Worm (Caenorhabditis elegans) whole organism, L2 larva: ENCODE measurements around the gene enol-1.

Source experiments
- Y55F3AM.14 ChIP-seq: fragments of 200-800 bp; sonication (Bioruptor generic); optimal IDR thresholded peaks from 2 replicates; lab custom pipeline; 2018; ENCODE audit warnings: mild to moderate bottlenecking, missing genetic modification characterization, missing compliant biosample characterization
- alr-1 ChIP-seq: fragments of 150-350 bp; optimal IDR thresholded peaks from 2 replicates; lab custom pipeline; 2014; ENCODE audit warnings: missing biosample characterization, missing genetic modification characterization
- ceh-16 ChIP-seq: fragments of 150-350 bp; optimal IDR thresholded peaks from 2 replicates; lab custom pipeline; 2014; ENCODE audit warnings: missing biosample characterization, missing genetic modification characterization
- elt-3 ChIP-seq: sonication (generic microtip); optimal IDR thresholded peaks from 2 replicates; lab custom pipeline; 2017; ENCODE audit warnings: missing biosample characterization, missing genetic modification characterization
- lsy-2 ChIP-seq, 2 experiments: fragments of 150-350 bp in 1 of 2; sonication (generic microtip) in 1 of 2; optimal IDR thresholded peaks; 2 replicates each; lab custom pipeline; 2014 to 2017; ENCODE audit warnings: missing biosample characterization in 2 of 2, missing genetic modification characterization in 2 of 2
- nhr-11 ChIP-seq: fragments of 150-350 bp; optimal IDR thresholded peaks from 2 replicates; lab custom pipeline; 2014; ENCODE audit warnings: missing biosample characterization, missing genetic modification characterization
- nhr-21 ChIP-seq: fragments of 150-350 bp; optimal IDR thresholded peaks from 2 replicates; lab custom pipeline; 2014; ENCODE audit warnings: missing biosample characterization, missing genetic modification characterization
- nhr-25 ChIP-seq: fragments of 150-350 bp; sonication (generic microtip); optimal IDR thresholded peaks from 3 replicates; lab custom pipeline; 2014; ENCODE audit warnings: missing biosample characterization, missing genetic modification characterization
- sem-4 ChIP-seq: fragments of 150-350 bp; optimal IDR thresholded peaks from 2 replicates; lab custom pipeline; 2014; ENCODE audit warnings: missing biosample characterization, missing genetic modification reagents, missing genetic modification characterization
- skn-1 ChIP-seq: sonication (generic microtip); optimal IDR thresholded peaks from 2 replicates; lab custom pipeline; 2017; ENCODE audit warnings: missing biosample characterization, missing genetic modification characterization
- snpc-4 ChIP-seq: fragments of 150-350 bp; optimal IDR thresholded peaks from 2 replicates; lab custom pipeline; 2014; ENCODE audit warnings: missing biosample characterization, missing genetic modification characterization
- unc-39 ChIP-seq: fragments of 150-350 bp; optimal IDR thresholded peaks from 2 replicates; lab custom pipeline; 2014; ENCODE audit warnings: missing biosample characterization, missing genetic modification characterization
- unc-62 ChIP-seq: fragments of 150-350 bp; optimal IDR thresholded peaks from 2 replicates; lab custom pipeline; 2014; ENCODE audit warnings: missing biosample characterization, missing genetic modification reagents, missing genetic modification characterization

DNA sequence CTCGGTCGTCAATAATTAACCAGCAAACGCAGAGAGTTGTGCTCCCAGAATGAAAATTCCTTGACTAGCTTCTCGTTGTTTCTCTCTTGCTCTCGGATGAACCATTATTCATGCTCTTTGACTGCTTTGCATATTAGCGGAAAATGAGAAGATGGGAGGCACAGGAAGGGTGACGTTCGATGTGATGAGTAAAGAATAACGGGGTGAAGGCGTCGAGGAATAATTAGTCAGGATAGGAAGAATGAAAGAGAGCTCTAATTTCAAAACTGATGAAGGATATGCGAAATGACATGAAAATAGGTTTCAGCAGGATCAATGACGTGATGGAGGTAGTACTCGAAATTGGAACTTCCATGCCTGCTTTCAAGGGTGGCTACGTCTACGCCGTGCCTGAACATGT is 20.5 kb downstream of the enol-1 start:
- no peak for TF ChIP-seq unc-39 (tag; lab: Kevin White, UChicago)
- no peak for TF ChIP-seq nhr-11 (tag; lab: Kevin White, UChicago)
- TF ChIP-seq nhr-21 (tag; lab: Kevin White, UChicago) = no peak
- no peak for TF ChIP-seq unc-62
- no peak for TF ChIP-seq elt-3 (tag; lab: Kevin White, UChicago)
- TF ChIP-seq nhr-25 = no peak
- no peak for TF ChIP-seq lsy-2 (tag; optimal IDR thresholded peaks at IDR 0.05; lab: Kevin White, UChicago)
- no peak for TF ChIP-seq ceh-16
- no peak for TF ChIP-seq Y55F3AM.14
- TF ChIP-seq skn-1 = no peak
- no peak for TF ChIP-seq alr-1 (tag; lab: Kevin White, UChicago)
- TF ChIP-seq snpc-4 (tag; lab: Kevin White, UChicago) = no peak
- TF ChIP-seq sem-4 (tag; lab: Kevin White, UChicago) = no peak
